Fruit fly (Drosophila melanogaster) whole organism, adult: ENCODE data around the gene CG17917.

Experiments used
- CG12768 ChIP-seq: fragments of 200-800 bp; sonication (Bioruptor generic); optimal IDR thresholded peaks from 2 replicates; lab custom pipeline; 2017; ENCODE audit warnings: missing biosample characterization, missing genetic modification characterization, mild to moderate bottlenecking, moderate library complexity, missing genetic modification reagents
- CG33017 ChIP-seq: fragments of 200-800 bp; sonication (Bioruptor generic); optimal IDR thresholded peaks from 2 replicates; lab custom pipeline; 2018; ENCODE audit warnings: missing biosample characterization, mild to moderate bottlenecking, missing genetic modification characterization, moderate library complexity
- CG7045 ChIP-seq: fragments of 200-800 bp; sonication (Bioruptor generic); optimal IDR thresholded peaks from 2 replicates; lab custom pipeline; 2017; ENCODE audit warnings: missing biosample characterization, mild to moderate bottlenecking, missing genetic modification characterization
- CG7101 ChIP-seq: fragments of 200-800 bp; sonication (Bioruptor generic); optimal IDR thresholded peaks from 2 replicates; lab custom pipeline; 2018; ENCODE audit warnings: missing biosample characterization, mild to moderate bottlenecking, missing genetic modification characterization, moderate library complexity
- Crg-1 ChIP-seq: fragments of 200-800 bp; sonication (Bioruptor generic); optimal IDR thresholded peaks from 2 replicates; lab custom pipeline; 2016; ENCODE audit warnings: missing biosample characterization, missing genetic modification characterization
- Mnt ChIP-seq: fragments of 200-800 bp; sonication (Bioruptor generic); optimal IDR thresholded peaks from 2 replicates; lab custom pipeline; 2016; ENCODE audit warnings: missing biosample characterization, mild to moderate bottlenecking, missing genetic modification characterization
- cnc ChIP-seq, 2 experiments: fragments of >200 bp; optimal IDR thresholded peaks; 2 replicates each; lab custom pipeline; 2017
- kay ChIP-seq: fragments of 200-800 bp; sonication (Bioruptor generic); peaks from one replicate; lab custom pipeline; 2016; ENCODE audit warnings: missing biosample characterization, missing genetic modification characterization, borderline replicate concordance
- ovo ChIP-seq: fragments of 200-800 bp; sonication (Bioruptor generic); optimal IDR thresholded peaks from 2 replicates; lab custom pipeline; 2016; ENCODE audit warnings: missing biosample characterization, missing genetic modification characterization
- pad ChIP-seq: fragments of 200-800 bp; sonication (Bioruptor generic); optimal IDR thresholded peaks from 3 replicates; lab custom pipeline; 2017; ENCODE audit warnings: missing biosample characterization, missing genetic modification characterization, mild to moderate bottlenecking, moderate library complexity, missing genetic modification reagents
- tj ChIP-seq: fragments of 200-800 bp; sonication (Bioruptor generic); optimal IDR thresholded peaks from 3 replicates; lab custom pipeline; 2017; ENCODE audit warnings: missing biosample characterization, mild to moderate bottlenecking, missing genetic modification characterization, moderate library complexity

DNA sequence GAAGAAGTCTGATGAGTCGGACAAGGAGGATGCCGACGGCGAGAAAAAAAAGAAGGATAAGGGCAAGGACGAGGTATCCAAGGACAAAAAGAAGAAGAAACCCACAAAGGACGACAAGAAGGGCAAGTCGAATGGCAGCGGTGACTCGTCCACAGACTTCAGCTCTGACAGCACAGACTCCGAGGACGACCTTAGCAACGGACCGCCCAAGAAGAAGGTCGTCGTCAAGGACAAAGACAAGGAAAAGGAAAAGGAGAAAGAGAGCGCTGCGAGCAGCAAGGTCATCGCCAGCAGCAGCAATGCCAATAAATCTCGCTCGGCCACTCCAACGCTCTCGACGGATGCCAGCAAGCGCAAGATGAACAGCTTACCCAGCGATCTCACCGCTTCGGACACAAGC lies 40.0 kb downstream of the CG17917 start:
- TF ChIP-seq kay (GFP tag; lab: Kevin White, UChicago) (no peak), cnc (optimal IDR thresholded peaks at IDR 0.05; lab: Kevin White, UChicago) (no peak), CG7101 (no peak), CG7045 (GFP tag; lab: Kevin White, UChicago) (no peak), CG12768 (GFP tag; lab: Kevin White, UChicago) (no peak), pad (GFP tag; lab: Kevin White, UChicago) (no peak), Mnt (GFP tag; lab: Kevin White, UChicago) (no peak), CG33017 (tag; lab: Kevin White, UChicago) (no peak), tj (GFP tag; lab: Kevin White, UChicago) (no peak), Crg-1 (no peak), ovo (GFP tag; lab: Kevin White, UChicago) (no peak)
